ENCODE assay signal across 4 worm cellular contexts in the genomic region with DNA sequence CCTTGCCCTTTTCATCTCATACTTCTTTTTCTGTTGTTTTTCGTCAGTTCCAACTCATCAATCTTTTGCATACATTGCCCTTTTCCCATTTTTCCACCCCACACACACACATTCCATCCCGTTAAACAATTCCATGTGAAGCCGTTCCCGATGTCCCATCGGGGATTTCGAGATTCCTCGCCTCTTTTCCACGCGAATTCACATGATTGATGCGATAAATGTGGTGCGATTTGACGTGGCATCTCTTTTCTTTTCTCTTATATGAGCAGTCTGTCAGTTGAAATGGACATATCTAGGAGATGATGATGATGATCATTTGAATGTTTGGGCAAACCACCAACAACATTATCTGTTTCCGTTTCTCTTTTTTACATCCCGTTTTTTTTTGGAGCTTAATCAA.
A peak's percentile ranks its signal among the peaks of the same experiment; 100 is the strongest.
TF ChIP-seq lines count a peak whose summit lies in the region.

No protein-coding gene starts in this region.

TF ChIP-seq in whole organism, L1 larva, 84 proteins besides CTCF, POLR2A, EP300 and RAD21:
- TF ChIP-seq lin-14 (GFP tag; optimal IDR thresholded peaks at IDR 0.05; lab: Kevin White, UChicago) (peak; percentile 21), F16B12.6 (tag; optimal IDR thresholded peaks at IDR 0.05; lab: Kevin White, UChicago) (no peak), ets-5 (GFP tag; IDR thresholded peaks at IDR 0.05; lab: Robert Waterston, UW) (no peak)
TF ChIP-seq in whole organism, L1 larva: peak in this region for 1.

TF ChIP-seq in whole organism, L2 larva, 48 proteins besides CTCF, POLR2A, EP300 and RAD21:
- TF ChIP-seq mab-5 (tag; optimal IDR thresholded peaks at IDR 0.05; lab: Kevin White, UChicago): peak; percentile 71
- peak; percentile 62 for TF ChIP-seq crh-2 (tag; optimal IDR thresholded peaks at IDR 0.05; lab: Kevin White, UChicago)
- no peak for TF ChIP-seq sem-4 (tag; optimal IDR thresholded peaks at IDR 0.05; lab: Kevin White, UChicago)
TF ChIP-seq in whole organism, L2 larva: peak in this region for 2.

TF ChIP-seq in whole organism, L3 larva, 47 proteins besides CTCF, POLR2A, EP300 and RAD21:
- TF ChIP-seq hmg-11 (tag; optimal IDR thresholded peaks at IDR 0.05; lab: Kevin White, UChicago) (no peak), unc-62 (GFP tag; optimal IDR thresholded peaks at IDR 0.05; lab: Kevin White, UChicago) (peak; percentile 16), egl-5 (tag; optimal IDR thresholded peaks at IDR 0.05; lab: Kevin White, UChicago) (peak; percentile 30)

TF ChIP-seq in whole organism, late embryonic, 69 proteins besides CTCF, POLR2A, EP300 and RAD21:
- no peak for TF ChIP-seq sox-4 (tag; optimal IDR thresholded peaks at IDR 0.05; lab: Kevin White, UChicago)
- TF ChIP-seq unc-55 (GFP tag; optimal IDR thresholded peaks at IDR 0.05; lab: Kevin White, UChicago): peak; percentile 16
- TF ChIP-seq pha-2 (tag; optimal IDR thresholded peaks at IDR 0.05; lab: Kevin White, UChicago): no peak
